Fruit fly (Drosophila melanogaster): ENCODE data around the gene rdgC.

DNA sequence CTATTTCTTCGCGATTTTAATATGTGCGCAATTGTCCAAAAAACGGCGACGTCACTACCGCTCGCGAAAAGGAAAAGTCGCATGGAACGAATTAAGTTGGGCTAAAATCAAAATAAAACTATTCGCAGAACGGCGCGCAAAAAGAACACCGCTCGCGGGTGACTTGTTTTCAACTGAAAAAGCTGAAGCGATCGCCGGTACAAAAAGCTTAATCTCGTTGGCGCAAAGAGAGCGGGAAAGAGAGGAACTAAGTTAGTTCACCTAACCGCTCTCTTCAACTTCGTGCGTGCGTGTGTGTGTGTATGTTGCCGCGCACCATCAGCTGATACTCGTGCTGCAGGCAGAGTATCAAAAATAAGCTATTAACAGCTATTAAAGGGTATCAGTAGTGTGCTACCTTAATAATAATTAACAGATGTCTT, 49.7 kb upstream of the rdgC start, which contains the start of gene CG42674:
- TF ChIP-seq fd96Ca (GFP tag; IDR thresholded peaks at IDR 0.05): no peak
- TF ChIP-seq CG34367 (tag; optimal IDR thresholded peaks at IDR 0.05): no peak
- no peak for TF ChIP-seq CG13204 (GFP tag; optimal IDR thresholded peaks at IDR 0.05)
- no peak for TF ChIP-seq rn (GFP tag; IDR thresholded peaks at IDR 0.05)
- peak; percentile 30 for TF ChIP-seq Pif1B (GFP tag; optimal IDR thresholded peaks at IDR 0.05)
- no peak for TF ChIP-seq CG12605 (GFP tag; IDR thresholded peaks at IDR 0.05)
- peak; percentile 54; the same call in 1 of the 3 replicates for TF ChIP-seq CG4496 (GFP tag; IDR thresholded peaks at IDR 0.05)
- no peak for TF ChIP-seq Ets98B (GFP tag; IDR thresholded peaks at IDR 0.05)
- TF ChIP-seq CG9948 (tag; optimal IDR thresholded peaks at IDR 0.05): no peak
- TF ChIP-seq Pif1A (GFP tag; optimal IDR thresholded peaks at IDR 0.05): no peak
- TF ChIP-seq CG32121 (GFP tag; IDR thresholded peaks at IDR 0.05): no peak
